Fruit fly (Drosophila melanogaster) whole organism, embryonic: ENCODE data around the gene gb.

Experiments used
- B-H1 ChIP-seq: fragments of 200-800 bp; sonication (Bioruptor generic); IDR thresholded peaks from 3 replicates; pipeline ENCODE4 v1.3.6; 2022; ENCODE audit warnings: missing biosample characterization, missing genetic modification characterization
- CG11085 ChIP-seq: fragments of 200-800 bp; sonication (Bioruptor generic); IDR thresholded peaks from 2 replicates; pipeline ENCODE4 v1.3.6; 2022; ENCODE audit warnings: missing biosample characterization, missing genetic modification characterization
- CG11695 ChIP-seq: fragments of 200-800 bp; sonication (Bioruptor generic); IDR thresholded peaks from 3 replicates; pipeline ENCODE4 v1.3.6; 2022; ENCODE audit warnings: missing biosample characterization, missing genetic modification characterization
- CG12104 ChIP-seq: fragments of 200-800 bp; sonication (Bioruptor generic); optimal IDR thresholded peaks from 3 replicates; lab custom pipeline; 2016; ENCODE audit warnings: missing biosample characterization, missing genetic modification characterization
- CG14667 ChIP-seq: fragments of 200-800 bp; sonication (Bioruptor generic); IDR thresholded peaks from 2 replicates; pipeline ENCODE4 v1.3.6; 2022; ENCODE audit warnings: missing biosample characterization, missing genetic modification characterization
- CG16779 ChIP-seq: fragments of 200-800 bp; sonication (Bioruptor generic); IDR thresholded peaks from 2 replicates; pipeline ENCODE4 v1.3.6; 2022; ENCODE audit warnings: missing biosample characterization, missing genetic modification characterization
- CG16815 ChIP-seq: fragments of 200-800 bp; sonication (Bioruptor generic); optimal IDR thresholded peaks from 3 replicates; lab custom pipeline; 2017; ENCODE audit warnings: missing biosample characterization, mild to moderate bottlenecking, missing genetic modification characterization
- CG2202 ChIP-seq: fragments of 200-800 bp; sonication (Bioruptor generic); optimal IDR thresholded peaks from 2 replicates; lab custom pipeline; 2018; ENCODE audit warnings: missing biosample characterization, mild to moderate bottlenecking, missing genetic modification characterization
- CG30020 ChIP-seq: fragments of 200-800 bp; optimal IDR thresholded peaks from 2 replicates; lab custom pipeline; 2019; ENCODE audit warnings: missing biosample characterization, mild to moderate bottlenecking, missing genetic modification characterization, moderate library complexity
- CG31365 ChIP-seq: fragments of 200-800 bp; sonication (Bioruptor generic); optimal IDR thresholded peaks from 2 replicates; lab custom pipeline; 2018; ENCODE audit warnings: missing biosample characterization, mild to moderate bottlenecking, missing genetic modification characterization
- CG34422 ChIP-seq: fragments of 200-800 bp; sonication (Bioruptor generic); IDR thresholded peaks from 3 replicates; pipeline ENCODE4 v1.3.6; 2022; ENCODE audit warnings: missing biosample characterization, missing genetic modification characterization
- CG4820 ChIP-seq: fragments of 200-800 bp; sonication (Bioruptor generic); optimal IDR thresholded peaks from 3 replicates; lab custom pipeline; 2016; ENCODE audit warnings: missing biosample characterization, missing genetic modification characterization
- CG6654 ChIP-seq: fragments of 200-800 bp; sonication (Bioruptor generic); optimal IDR thresholded peaks from 2 replicates; lab custom pipeline; 2017; ENCODE audit warnings: missing biosample characterization, mild to moderate bottlenecking, missing genetic modification characterization
- CG6683 ChIP-seq: fragments of 200-800 bp; sonication (Bioruptor generic); optimal IDR thresholded peaks from 2 replicates; lab custom pipeline; 2017; ENCODE audit warnings: missing biosample characterization, mild to moderate bottlenecking, missing genetic modification characterization, missing genetic modification reagents
- CG6765 ChIP-seq: fragments of 200-800 bp; sonication (Bioruptor generic); optimal IDR thresholded peaks from 3 replicates; lab custom pipeline; 2017; ENCODE audit warnings: missing biosample characterization, mild to moderate bottlenecking, missing genetic modification characterization
- CG7745 ChIP-seq: fragments of 200-800 bp; sonication (Bioruptor generic); optimal IDR thresholded peaks from 2 replicates; lab custom pipeline; 2018; ENCODE audit warnings: missing biosample characterization, mild to moderate bottlenecking, missing genetic modification characterization, moderate library complexity
- CG7839 ChIP-seq: fragments of 200-800 bp; sonication (Bioruptor generic); optimal IDR thresholded peaks from 3 replicates; lab custom pipeline; 2018; ENCODE audit warnings: missing biosample characterization, mild to moderate bottlenecking, missing genetic modification characterization, moderate library complexity
- CG7963 ChIP-seq: fragments of 200-800 bp; sonication (Bioruptor generic); IDR thresholded peaks from 3 replicates; pipeline ENCODE4 v1.3.6; 2022; ENCODE audit warnings: missing biosample characterization, missing genetic modification characterization; ENCODE audit not compliant: partially characterized antibody
- CG9727 ChIP-seq: fragments of 200-800 bp; sonication (Bioruptor generic); optimal IDR thresholded peaks from 3 replicates; lab custom pipeline; 2017; ENCODE audit warnings: missing biosample characterization, mild to moderate bottlenecking, missing genetic modification characterization
- CoRest ChIP-seq: fragments of 200-800 bp; sonication (Bioruptor generic); optimal IDR thresholded peaks from 3 replicates; lab custom pipeline; 2018; ENCODE audit warnings: missing biosample characterization, mild to moderate bottlenecking, missing genetic modification characterization, moderate library complexity
- CrebB ChIP-seq: fragments of 200-800 bp; sonication (Bioruptor generic); optimal IDR thresholded peaks from 3 replicates; lab custom pipeline; 2018; ENCODE audit warnings: missing biosample characterization, mild to moderate bottlenecking, missing genetic modification characterization
- H15 ChIP-seq: fragments of 200-800 bp; sonication (Bioruptor generic); IDR thresholded peaks from 3 replicates; pipeline ENCODE4 v1.3.6; 2022; ENCODE audit warnings: missing biosample characterization, missing genetic modification characterization
- HHEX ChIP-seq: fragments of 200-800 bp; sonication (Bioruptor generic); optimal IDR thresholded peaks from 3 replicates; lab custom pipeline; 2017; ENCODE audit warnings: missing biosample characterization, mild to moderate bottlenecking, missing genetic modification characterization, missing genetic modification reagents
- HmgZ ChIP-seq: fragments of 200-800 bp; sonication (Bioruptor generic); optimal IDR thresholded peaks from 2 replicates; lab custom pipeline; 2018; ENCODE audit warnings: missing biosample characterization, mild to moderate bottlenecking, missing genetic modification characterization
- Hmr ChIP-seq: fragments of 200-800 bp; sonication (Bioruptor generic); optimal IDR thresholded peaks from 3 replicates; lab custom pipeline; 2017; ENCODE audit warnings: mild to moderate bottlenecking, missing biosample characterization, missing genetic modification reagents, missing genetic modification characterization
- Hr51 ChIP-seq, 2 experiments: fragments of 200-800 bp; sonication (Bioruptor generic); optimal IDR thresholded peaks; 2 replicates in 1 of 2; 3 replicates in 1 of 2; lab custom pipeline; 2016 to 2018; ENCODE audit warnings: missing biosample characterization in 2 of 2, missing genetic modification characterization in 2 of 2, mild to moderate bottlenecking in 1 of 2, moderate library complexity in 1 of 2
- Lim3 ChIP-seq: fragments of 200-800 bp; sonication (Bioruptor generic); IDR thresholded peaks from 2 replicates; pipeline ENCODE4 v1.3.6; 2022; ENCODE audit warnings: missing biosample characterization, missing genetic modification characterization
- MESR4 ChIP-seq: fragments of 200-800 bp; sonication (Bioruptor generic); optimal IDR thresholded peaks from 2 replicates; lab custom pipeline; 2018; ENCODE audit warnings: missing biosample characterization, mild to moderate bottlenecking, missing genetic modification characterization, moderate library complexity
- Ptx1 ChIP-seq: fragments of 200-800 bp; sonication (Bioruptor generic); IDR thresholded peaks from 2 replicates; pipeline ENCODE4 v1.3.6; 2022; ENCODE audit warnings: missing biosample characterization, missing genetic modification characterization
- Rfx ChIP-seq: fragments of 200-800 bp; sonication (Bioruptor generic); IDR thresholded peaks from 2 replicates; pipeline ENCODE4 v1.3.6; 2022; ENCODE audit warnings: missing biosample characterization, missing genetic modification characterization
- Xrp1 ChIP-seq: fragments of 200-800 bp; sonication (Bioruptor generic); IDR thresholded peaks from 2 replicates; pipeline ENCODE4 v1.3.6; 2022; ENCODE audit warnings: missing biosample characterization, missing genetic modification characterization
- br ChIP-seq: fragments of >200 bp; optimal IDR thresholded peaks from 2 replicates; lab custom pipeline; 2017
- dati ChIP-seq: fragments of 200-800 bp; sonication (Bioruptor generic); IDR thresholded peaks from 2 replicates; pipeline ENCODE4 v1.3.6; 2022; ENCODE audit warnings: missing biosample characterization, missing genetic modification characterization
- dmrt11E ChIP-seq: fragments of 200-800 bp; sonication (Bioruptor generic); optimal IDR thresholded peaks from 3 replicates; lab custom pipeline; 2018; ENCODE audit warnings: missing biosample characterization, mild to moderate bottlenecking, missing genetic modification characterization, moderate library complexity
- dmrt99B ChIP-seq: fragments of 200-800 bp; sonication (Bioruptor generic); optimal IDR thresholded peaks from 2 replicates; lab custom pipeline; 2018; ENCODE audit warnings: missing biosample characterization, mild to moderate bottlenecking, missing genetic modification characterization, moderate library complexity
- emc ChIP-seq: fragments of 200-800 bp; sonication (Bioruptor generic); optimal IDR thresholded peaks from 2 replicates; lab custom pipeline; 2016; ENCODE audit warnings: missing biosample characterization, missing genetic modification characterization
- eyg ChIP-seq: fragments of 200-800 bp; sonication (Bioruptor generic); optimal IDR thresholded peaks from 3 replicates; lab custom pipeline; 2016; ENCODE audit warnings: missing biosample characterization, missing genetic modification characterization
- fd102C ChIP-seq: fragments of 200-800 bp; sonication (Bioruptor generic); optimal IDR thresholded peaks from 2 replicates; lab custom pipeline; 2018; ENCODE audit warnings: missing biosample characterization, mild to moderate bottlenecking, missing genetic modification characterization, moderate library complexity
- gt ChIP-seq: fragments of 200-800 bp; sonication (Bioruptor generic); IDR thresholded peaks from 2 replicates; pipeline ENCODE4 v1.3.6; 2022; ENCODE audit warnings: missing biosample characterization, missing genetic modification characterization
- hkb ChIP-seq, 2 experiments: fragments of 200-800 bp in 1 of 2; fragments of >200 bp in 1 of 2; sonication (Bioruptor generic) in 1 of 2; IDR thresholded peaks in 1 of 2; optimal IDR thresholded peaks in 1 of 2; 2 replicates each; pipeline versions ENCODE4 v1.3.6 to Lab custom; 2017 to 2022; ENCODE audit warnings: missing biosample characterization in 1 of 2, missing genetic modification characterization in 1 of 2
- inv ChIP-seq: fragments of 200-800 bp; sonication (Bioruptor generic); IDR thresholded peaks from 2 replicates; pipeline ENCODE4 v1.3.6; 2022; ENCODE audit warnings: missing biosample characterization, missing genetic modification characterization; ENCODE audit not compliant: partially characterized antibody
- kni ChIP-seq: fragments of 200-800 bp; sonication (Bioruptor generic); optimal IDR thresholded peaks from 3 replicates; lab custom pipeline; 2017; ENCODE audit warnings: mild to moderate bottlenecking, missing biosample characterization, missing genetic modification reagents, missing genetic modification characterization
- mirr ChIP-seq: fragments of 200-800 bp; sonication (Bioruptor generic); optimal IDR thresholded peaks from 3 replicates; lab custom pipeline; 2018; ENCODE audit warnings: missing biosample characterization, mild to moderate bottlenecking, missing genetic modification characterization
- oc ChIP-seq: fragments of 200-800 bp; sonication (Bioruptor generic); optimal IDR thresholded peaks from 2 replicates; lab custom pipeline; 2018; ENCODE audit warnings: missing biosample characterization, mild to moderate bottlenecking, missing genetic modification characterization, moderate library complexity
- org-1 ChIP-seq: fragments of 200-800 bp; sonication (Bioruptor generic); optimal IDR thresholded peaks from 2 replicates; lab custom pipeline; 2017; ENCODE audit warnings: missing biosample characterization, missing genetic modification characterization
- pb ChIP-seq: fragments of 200-800 bp; sonication (Bioruptor generic); optimal IDR thresholded peaks from 3 replicates; lab custom pipeline; 2016; ENCODE audit warnings: missing biosample characterization, missing genetic modification characterization
- ranshi ChIP-seq: fragments of 200-800 bp; sonication (Bioruptor generic); IDR thresholded peaks from 2 replicates; pipeline ENCODE4 v1.3.6; 2022; ENCODE audit warnings: missing biosample characterization, missing genetic modification characterization
- tna ChIP-seq: fragments of 200-800 bp; sonication (Bioruptor generic); IDR thresholded peaks from 2 replicates; pipeline ENCODE4 v1.3.6; 2022; ENCODE audit warnings: missing biosample characterization, missing genetic modification characterization; ENCODE audit not compliant: partially characterized antibody
- trem ChIP-seq: fragments of 200-800 bp; optimal IDR thresholded peaks from 3 replicates; lab custom pipeline; 2019; ENCODE audit warnings: missing biosample characterization, mild to moderate bottlenecking, missing genetic modification characterization, moderate library complexity
- z ChIP-seq: fragments of 200-800 bp; sonication (Bioruptor generic); IDR thresholded peaks from 3 replicates; pipeline ENCODE4 v1.3.6; 2022; ENCODE audit warnings: missing biosample characterization, missing genetic modification characterization
- zf30C ChIP-seq: fragments of 200-800 bp; sonication (Bioruptor generic); optimal IDR thresholded peaks from 3 replicates; lab custom pipeline; 2018; ENCODE audit warnings: missing biosample characterization, mild to moderate bottlenecking, missing genetic modification characterization

gb gene

DNA sequence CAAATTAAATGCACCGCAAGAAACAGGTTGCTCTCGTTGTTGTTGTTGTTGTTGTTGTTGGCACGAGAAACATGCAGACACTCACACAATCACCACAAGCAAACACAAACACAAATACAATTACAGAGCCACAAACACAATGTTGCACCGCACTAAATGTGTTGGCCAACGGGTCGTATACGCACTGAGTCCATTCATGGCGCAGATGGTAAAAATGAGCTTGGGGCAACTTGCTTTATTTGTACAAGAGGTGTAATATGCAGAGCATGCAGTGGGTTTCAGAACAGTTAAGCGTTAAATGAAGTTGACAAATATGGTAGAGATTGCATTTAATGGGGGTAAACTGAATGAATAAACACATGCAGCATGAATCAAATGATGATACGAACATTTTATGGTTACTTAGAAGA lies 25.8 kb upstream of the gb start (continued):
- TF ChIP-seq zf30C (no peak), CrebB (tag; lab: Kevin White, UChicago) (peak; percentile 50), CG34422 (no peak), CG2202 (tag; lab: Kevin White, UChicago) (peak; percentile 34), dati (GFP tag; lab: Robert Waterston, UW) (no peak), fd102C (GFP tag; lab: Kevin White, UChicago) (no peak), eyg (peak; percentile 17), mirr (GFP tag; lab: Kevin White, UChicago) (no peak), CG4820 (GFP tag; lab: Kevin White, UChicago) (no peak), B-H1 (GFP tag; lab: Robert Waterston, UW) (no peak), HmgZ (tag; lab: Kevin White, UChicago) (no peak), tna (GFP tag; lab: Robert Waterston, UW) (no peak), CG9727 (GFP tag; lab: Kevin White, UChicago) (no peak), trem (tag; lab: Kevin White, UChicago) (no peak), H15 (GFP tag; lab: Robert Waterston, UW) (no peak), CG16779 (GFP tag; lab: Robert Waterston, UW) (no peak), CG7745 (no peak), CG7963 (GFP tag; lab: Robert Waterston, UW) (no peak), gt (GFP tag; lab: Robert Waterston, UW) (no peak), dmrt99B (tag; lab: Kevin White, UChicago) (peak; percentile 54), CG11085 (no peak), CG14667 (no peak), CoRest (tag; lab: Kevin White, UChicago) (peak; percentile 22), CG7839 (tag; lab: Kevin White, UChicago) (no peak), CG6683 (GFP tag; lab: Kevin White, UChicago) (peak; percentile 10), pb (no peak), Rfx (GFP tag; lab: Robert Waterston, UW) (no peak), HHEX (no peak), Hmr (GFP tag; lab: Kevin White, UChicago) (peak; percentile 24), CG12104 (GFP tag; lab: Kevin White, UChicago) (no peak), CG31365 (tag; lab: Kevin White, UChicago) (peak; percentile 1), dmrt11E (tag; lab: Kevin White, UChicago) (no peak), kni (GFP tag; lab: Kevin White, UChicago) (peak; percentile 84), CG6654 (GFP tag; lab: Kevin White, UChicago) (no peak), emc (GFP tag; lab: Kevin White, UChicago) (no peak), org-1 (GFP tag; lab: Kevin White, UChicago) (peak; percentile 61), CG11695 (no peak), hkb (optimal IDR thresholded peaks at IDR 0.05; lab: Kevin White, UChicago) (no peak), hkb (GFP tag; IDR thresholded peaks at IDR 0.05; lab: Robert Waterston, UW) (peak; percentile 43; the same call in 1 of the 2 replicates), ranshi (GFP tag; lab: Robert Waterston, UW) (no peak), CG16815 (GFP tag; lab: Kevin White, UChicago) (no peak), MESR4 (no peak), oc (tag; lab: Kevin White, UChicago) (peak; percentile 62), z (GFP tag; lab: Robert Waterston, UW) (no peak), br (lab: Kevin White, UChicago) (no peak), Hr51 (GFP tag; optimal IDR thresholded peaks at IDR 0.05; lab: Kevin White, UChicago) (peak in 1 of 2 experiments; percentile 13), Ptx1 (no peak), Lim3 (GFP tag; lab: Robert Waterston, UW) (no peak), CG30020 (tag; lab: Kevin White, UChicago) (no peak), inv (GFP tag; lab: Robert Waterston, UW) (no peak), CG6765 (GFP tag; lab: Kevin White, UChicago) (no peak), Xrp1 (peak; percentile 51)
